Worm (Caenorhabditis elegans) whole organism, L1 larva: ENCODE results near the gene twk-48.

ENCODE experiments used
- F16B12.6 ChIP-seq: fragments of 150-350 bp; optimal IDR thresholded peaks from 2 replicates; lab custom pipeline; 2014; ENCODE audit warnings: missing biosample characterization, missing genetic modification characterization
- Y116A8C.19 ChIP-seq: sonication (generic microtip); optimal IDR thresholded peaks from 2 replicates; lab custom pipeline; 2016; ENCODE audit warnings: missing compliant biosample characterization, missing genetic modification characterization, borderline replicate concordance
- ceh-63 ChIP-seq: fragments of 200-800 bp; sonication (Bioruptor generic); optimal IDR thresholded peaks from 2 replicates; lab custom pipeline; 2018; ENCODE audit warnings: mild to moderate bottlenecking, missing genetic modification characterization, missing compliant biosample characterization
- ceh-82 ChIP-seq, 3 experiments: fragments of 150-350 bp in 1 of 3; sonication (generic microtip) in 2 of 3; optimal IDR thresholded peaks; 2 replicates each; lab custom pipeline; 2014 to 2017; ENCODE audit warnings: missing biosample characterization in 3 of 3, missing genetic modification characterization in 3 of 3
- ceh-88 ChIP-seq: fragments of 200-800 bp; sonication (Bioruptor generic); IDR thresholded peaks from 2 replicates; pipeline ENCODE4 v1.3.6; 2022; ENCODE audit warnings: missing genetic modification characterization, missing compliant biosample characterization
- dpl-1 ChIP-seq, 3 experiments: fragments of 150-350 bp in 2 of 3; sonication (generic microtip) in 1 of 3; optimal IDR thresholded peaks; 2 replicates each; lab custom pipeline; 2014 to 2017; ENCODE audit warnings: missing biosample characterization in 3 of 3, missing genetic modification characterization in 3 of 3, missing genetic modification reagents in 3 of 3
- dsc-1 ChIP-seq: sonication (generic microtip); optimal IDR thresholded peaks from 2 replicates; lab custom pipeline; 2016; ENCODE audit warnings: mild to moderate bottlenecking, missing genetic modification characterization, missing compliant biosample characterization
- efl-1 ChIP-seq, 4 experiments: fragments of 150-350 bp; optimal IDR thresholded peaks in 3 of 4; peaks in 1 of 4; 1 replicate in 1 of 4; 2 replicates in 3 of 4; lab custom pipeline; 2014; ENCODE audit warnings: missing biosample characterization in 2 of 4, missing genetic modification characterization in 2 of 4, missing genetic modification reagents in 2 of 4
- efl-3 ChIP-seq: fragments of 200-800 bp; sonication (Bioruptor generic); optimal IDR thresholded peaks from 2 replicates; lab custom pipeline; 2018; ENCODE audit warnings: mild to moderate bottlenecking, missing genetic modification characterization, missing compliant biosample characterization
- egl-13 ChIP-seq: sonication (generic microtip); optimal IDR thresholded peaks from 2 replicates; lab custom pipeline; 2016; ENCODE audit warnings: missing genotype, missing genetic modification reagents, missing genetic modification characterization, missing compliant biosample characterization
- elt-3 ChIP-seq, 6 experiments: fragments of 150-350 bp in 1 of 6; sonication (generic microtip); optimal IDR thresholded peaks; 2 replicates each; lab custom pipeline; 2017 to 2018; ENCODE audit warnings: missing biosample characterization in 6 of 6, missing genetic modification characterization in 6 of 6, inconsistent platforms in 1 of 6
- fkh-10 ChIP-seq: sonication (generic microtip); optimal IDR thresholded peaks from 2 replicates; lab custom pipeline; 2017; ENCODE audit warnings: missing biosample characterization, missing genetic modification reagents, missing genetic modification characterization
- fkh-8 ChIP-seq: sonication (generic microtip); optimal IDR thresholded peaks from 2 replicates; lab custom pipeline; 2016; ENCODE audit warnings: mild to moderate bottlenecking, missing genetic modification characterization, missing compliant biosample characterization
- fos-1 ChIP-seq: fragments of 150-350 bp; optimal IDR thresholded peaks from 2 replicates; lab custom pipeline; 2014; ENCODE audit warnings: missing biosample characterization, missing genetic modification characterization
- grh-1 ChIP-seq: fragments of 200-800 bp; sonication (Bioruptor generic); IDR thresholded peaks from 2 replicates; pipeline ENCODE4 v1.3.6; 2022; ENCODE audit warnings: missing genetic modification reagents, missing genetic modification characterization, missing compliant biosample characterization
- hpl-2 ChIP-seq: fragments of 150-350 bp; optimal IDR thresholded peaks from 2 replicates; lab custom pipeline; 2014; ENCODE audit warnings: missing biosample characterization, missing genetic modification reagents, missing genetic modification characterization
- irx-1 ChIP-seq: sonication (generic microtip); optimal IDR thresholded peaks from 2 replicates; lab custom pipeline; 2016; ENCODE audit warnings: missing genetic modification characterization, missing compliant biosample characterization
- isw-1 ChIP-seq: fragments of 200-800 bp; sonication (Bioruptor generic); IDR thresholded peaks from 2 replicates; pipeline ENCODE4 v1.3.6; 2022; ENCODE audit warnings: missing genetic modification characterization, missing compliant biosample characterization
- jun-1 ChIP-seq: fragments of 150-350 bp; optimal IDR thresholded peaks from 2 replicates; lab custom pipeline; 2014; ENCODE audit warnings: missing biosample characterization, missing genetic modification reagents, missing genetic modification characterization
- lin-13 ChIP-seq: fragments of 150-350 bp; optimal IDR thresholded peaks from 2 replicates; lab custom pipeline; 2014; ENCODE audit warnings: missing biosample characterization, missing genetic modification reagents, missing genetic modification characterization
- lin-14 ChIP-seq: fragments of 200-800 bp; sonication (Bioruptor generic); optimal IDR thresholded peaks from 2 replicates; lab custom pipeline; 2018; ENCODE audit warnings: mild to moderate bottlenecking, missing genetic modification characterization, moderate library complexity, missing compliant biosample characterization
- lin-35 ChIP-seq, 2 experiments: fragments of 150-350 bp; optimal IDR thresholded peaks; 2 replicates each; lab custom pipeline; 2014; ENCODE audit warnings: missing biosample characterization in 2 of 2, missing genetic modification characterization in 2 of 2, missing genetic modification reagents in 2 of 2
- lsy-2 ChIP-seq, 2 experiments: fragments of 150-350 bp; optimal IDR thresholded peaks; 2 replicates each; lab custom pipeline; 2014; ENCODE audit warnings: missing biosample characterization in 2 of 2, missing genetic modification characterization in 2 of 2
- mep-1 ChIP-seq: fragments of 150-350 bp; optimal IDR thresholded peaks from 2 replicates; lab custom pipeline; 2014; ENCODE audit warnings: missing biosample characterization, missing genetic modification characterization
- nhr-11 ChIP-seq: fragments of 150-350 bp; optimal IDR thresholded peaks from 2 replicates; lab custom pipeline; 2014; ENCODE audit warnings: missing biosample characterization, missing genetic modification characterization
- nhr-71 ChIP-seq: sonication (generic microtip); optimal IDR thresholded peaks from 2 replicates; lab custom pipeline; 2016; ENCODE audit warnings: mild to moderate bottlenecking, missing genetic modification characterization, moderate library complexity, missing compliant biosample characterization
- nhr-76 ChIP-seq: sonication (generic microtip); optimal IDR thresholded peaks from 2 replicates; lab custom pipeline; 2017; ENCODE audit warnings: missing biosample characterization, missing genetic modification characterization
- nhr-77 ChIP-seq: fragments of 150-350 bp; optimal IDR thresholded peaks from 2 replicates; lab custom pipeline; 2014; ENCODE audit warnings: missing biosample characterization, missing genetic modification characterization
- nhr-90 ChIP-seq: sonication (generic microtip); optimal IDR thresholded peaks from 2 replicates; lab custom pipeline; 2016; ENCODE audit warnings: mild to moderate bottlenecking, missing genetic modification characterization, missing compliant biosample characterization; ENCODE audit not compliant: poor library complexity
- pag-3 ChIP-seq: sonication (generic microtip); optimal IDR thresholded peaks from 2 replicates; lab custom pipeline; 2017; ENCODE audit warnings: missing genetic modification characterization, mild to moderate bottlenecking, missing compliant biosample characterization, antibody characterized with exemption, borderline replicate concordance; ENCODE audit not compliant: insufficient read depth
- rnt-1 ChIP-seq: sonication (generic microtip); optimal IDR thresholded peaks from 2 replicates; lab custom pipeline; 2016; ENCODE audit warnings: mild to moderate bottlenecking, missing genetic modification characterization, moderate library complexity, missing compliant biosample characterization
- skn-1 ChIP-seq: fragments of 150-350 bp; optimal IDR thresholded peaks from 2 replicates; lab custom pipeline; 2014; ENCODE audit warnings: missing biosample characterization, missing genetic modification characterization
- snu-23 ChIP-seq: sonication (generic microtip); optimal IDR thresholded peaks from 2 replicates; lab custom pipeline; 2016; ENCODE audit warnings: missing genetic modification characterization, missing compliant biosample characterization
- sox-4 ChIP-seq: sonication (generic microtip); optimal IDR thresholded peaks from 2 replicates; lab custom pipeline; 2016; ENCODE audit warnings: missing genetic modification characterization, missing compliant biosample characterization
- swsn-7 ChIP-seq: sonication (generic microtip); optimal IDR thresholded peaks from 2 replicates; lab custom pipeline; 2016; ENCODE audit warnings: missing genetic modification characterization, missing compliant biosample characterization
- tbx-2 ChIP-seq: sonication (generic microtip); optimal IDR thresholded peaks from 2 replicates; lab custom pipeline; 2016; ENCODE audit warnings: missing genetic modification characterization, missing compliant biosample characterization
- tlp-1 ChIP-seq: fragments of 150-350 bp; optimal IDR thresholded peaks from 2 replicates; lab custom pipeline; 2014; ENCODE audit warnings: missing biosample characterization, missing genetic modification characterization
- unc-62 ChIP-seq: fragments of 150-350 bp; optimal IDR thresholded peaks from 2 replicates; lab custom pipeline; 2014; ENCODE audit warnings: missing biosample characterization, missing genetic modification reagents, missing genetic modification characterization
- unc-98 ChIP-seq: fragments of 200-800 bp; sonication (Bioruptor generic); IDR thresholded peaks from 2 replicates; pipeline ENCODE4 v1.3.6; 2022; ENCODE audit warnings: missing genetic modification characterization, missing compliant biosample characterization
- vab-15 ChIP-seq: sonication (generic microtip); optimal IDR thresholded peaks from 2 replicates; lab custom pipeline; 2017; ENCODE audit warnings: missing genotype, mild to moderate bottlenecking, missing genetic modification characterization, missing compliant biosample characterization
- zag-1 ChIP-seq: fragments of 150-350 bp; optimal IDR thresholded peaks from 2 replicates; lab custom pipeline; 2014; ENCODE audit warnings: missing biosample characterization, missing genetic modification characterization
- zip-4 ChIP-seq: fragments of 200-800 bp; sonication (Bioruptor generic); optimal IDR thresholded peaks from 2 replicates; lab custom pipeline; 2018; ENCODE audit warnings: mild to moderate bottlenecking, missing genetic modification characterization, moderate library complexity, missing compliant biosample characterization
- ztf-4 ChIP-seq: fragments of 150-350 bp; optimal IDR thresholded peaks from 2 replicates; lab custom pipeline; 2014; ENCODE audit warnings: missing biosample characterization, missing genetic modification characterization

Gene twk-48

ce11 chrIII:9860201-9860780 lies at the start of gene twk-48:
Gene twk-48 (plus strand): TSS chrIII:9860730.
- TF ChIP-seq ceh-88 (GFP tag; lab: Robert Waterston, UW) (no peak), fkh-10 (GFP tag; lab: Kevin White, UChicago) (peak; percentile 73), grh-1 (GFP tag; lab: Robert Waterston, UW) (no peak), skn-1 (tag; lab: Kevin White, UChicago) (no peak), efl-1 (optimal IDR thresholded peaks at IDR 0.05; lab: Kevin White, UChicago) (no peak), efl-1 (GFP tag; optimal IDR thresholded peaks at IDR 0.05 in 1 of 2; lab: Kevin White, UChicago) (peak in 1 of 2 experiments; percentile 26), lin-14 (GFP tag; lab: Kevin White, UChicago) (peak; percentile 57), unc-62 (no peak)

- TF ChIP-seq unc-98: no peak
- TF ChIP-seq vab-15: no peak
- TF ChIP-seq lin-13 (GFP tag; lab: Kevin White, UChicago): no peak
- no peak for TF ChIP-seq ceh-63
- no peak for TF ChIP-seq ceh-82 (tag; optimal IDR thresholded peaks at IDR 0.05; lab: Kevin White, UChicago)
- no peak for TF ChIP-seq Y116A8C.19 (tag; lab: Kevin White, UChicago)
- no peak for TF ChIP-seq jun-1
- TF ChIP-seq fkh-10 (GFP tag; lab: Kevin White, UChicago): no peak
- TF ChIP-seq nhr-90 (tag; lab: Kevin White, UChicago): no peak
- TF ChIP-seq dsc-1 (tag; lab: Kevin White, UChicago): no peak
- TF ChIP-seq swsn-7 (tag; lab: Kevin White, UChicago): no peak
- TF ChIP-seq rnt-1 (tag; lab: Kevin White, UChicago): no peak
- no peak for TF ChIP-seq nhr-11 (tag; lab: Kevin White, UChicago)
- no peak for TF ChIP-seq zip-4 (GFP tag; lab: Kevin White, UChicago)
- no peak for TF ChIP-seq sox-4 (tag; lab: Kevin White, UChicago)
- no peak for TF ChIP-seq nhr-77 (tag; lab: Kevin White, UChicago)
Measured at ce11 chrIII:9813146-9813545, 47.4 kb upstream of the twk-48 start, which contains the start of gene ZK632.14. Gene ZK632.14 (plus strand): TSS chrIII:9813446.

- TF ChIP-seq zag-1: no peak
- no peak for TF ChIP-seq nhr-76 (tag; lab: Kevin White, UChicago)
- peak in 1 of 2 experiments; percentile 30 for TF ChIP-seq lsy-2 (tag; optimal IDR thresholded peaks at IDR 0.05; lab: Kevin White, UChicago)
- TF ChIP-seq nhr-71 (tag; lab: Kevin White, UChicago): peak; percentile 14
- TF ChIP-seq lin-35 (GFP tag; optimal IDR thresholded peaks at IDR 0.05; lab: Kevin White, UChicago): peak; percentile 6 to 42
- no peak for TF ChIP-seq efl-1 (optimal IDR thresholded peaks at IDR 0.05; lab: Kevin White, UChicago)
- TF ChIP-seq efl-1 (GFP tag; optimal IDR thresholded peaks at IDR 0.05 in 1 of 2; lab: Kevin White, UChicago): peak in 1 of 2 experiments; percentile 5
- no peak for TF ChIP-seq egl-13 (tag; lab: Kevin White, UChicago)
- TF ChIP-seq hpl-2 (GFP tag; lab: Kevin White, UChicago): no peak
- peak; percentile 76 for TF ChIP-seq lin-14 (GFP tag; lab: Kevin White, UChicago)
- TF ChIP-seq fos-1: no peak
- TF ChIP-seq pag-3: no peak
- no peak for TF ChIP-seq dsc-1 (tag; lab: Kevin White, UChicago)
- no peak for TF ChIP-seq tlp-1 (tag; lab: Kevin White, UChicago)
- no peak for TF ChIP-seq irx-1 (tag; lab: Kevin White, UChicago)
- peak; percentile 37 for TF ChIP-seq mep-1 (tag; lab: Kevin White, UChicago)
- TF ChIP-seq zip-4 (GFP tag; lab: Kevin White, UChicago): no peak
- peak in 1 of 3 experiments; percentile 8 for TF ChIP-seq dpl-1 (GFP tag; optimal IDR thresholded peaks at IDR 0.05; lab: Kevin White, UChicago)
- no peak for TF ChIP-seq elt-3 (tag; optimal IDR thresholded peaks at IDR 0.05; lab: Kevin White, UChicago)
- TF ChIP-seq snu-23 (GFP tag; lab: Kevin White, UChicago): peak; percentile 39
- TF ChIP-seq rnt-1 (tag; lab: Kevin White, UChicago): peak; percentile 3
- peak; percentile 49 for TF ChIP-seq F16B12.6
- TF ChIP-seq tbx-2: no peak
- no peak for TF ChIP-seq isw-1 (GFP tag; lab: Robert Waterston, UW)
- no peak for TF ChIP-seq ztf-4 (tag; lab: Kevin White, UChicago)
- peak; percentile 36 for TF ChIP-seq fkh-8
- TF ChIP-seq unc-62: no peak
- no peak for TF ChIP-seq efl-3
Measured at ce11 chrIII:9817087-9817612, 43.4 kb upstream of the twk-48 start, which contains the start of gene cnx-1. Gene cnx-1 (minus strand): TSS chrIII:9817137.
